Worm (Caenorhabditis elegans): ENCODE results near the gene mltn-5.

- TF ChIP-seq lin-39 (tag; optimal IDR thresholded peaks at IDR 0.05) (peak; percentile 68), nfya-1 (tag; optimal IDR thresholded peaks at IDR 0.05; ENCODE audit: insufficient read depth) (peak; percentile 80), daf-12 (tag; optimal IDR thresholded peaks at IDR 0.05) (no peak), egl-27 (tag; optimal IDR thresholded peaks at IDR 0.05) (no peak), ceh-82 (tag; optimal IDR thresholded peaks at IDR 0.05) (no peak)
These were observed 36.7 kb upstream of the mltn-5 start, which contains the start of gene mcd-1 for ce11 chrII:13888278-13888677.
